Worm (Caenorhabditis elegans): Measurements from ENCODE around the gene nlp-52.

The nlp-52 gene

ce11 chrIII:794984-795596 is 33.5 kb downstream of the nlp-52 start, which contains the start of gene trpp-11:
TSS of gene trpp-11 (plus strand) at chrIII:795136.
- TF ChIP-seq lin-32 (GFP tag; optimal IDR thresholded peaks at IDR 0.05) = no peak
- no peak for TF ChIP-seq zip-8 (tag; optimal IDR thresholded peaks at IDR 0.05)
- no peak for TF ChIP-seq nhr-237 (tag; optimal IDR thresholded peaks at IDR 0.05)
- TF ChIP-seq drap-1 (GFP tag; optimal IDR thresholded peaks at IDR 0.05) = no peak
- no peak for TF ChIP-seq elt-3 (tag; optimal IDR thresholded peaks at IDR 0.05)
- no peak for TF ChIP-seq nhr-2 (tag; optimal IDR thresholded peaks at IDR 0.05)
- TF ChIP-seq ztf-11 (tag; optimal IDR thresholded peaks at IDR 0.05) = no peak
- no peak for TF ChIP-seq flh-1 (GFP tag; optimal IDR thresholded peaks at IDR 0.05)
- TF ChIP-seq mep-1 (tag; optimal IDR thresholded peaks at IDR 0.05) = no peak
- TF ChIP-seq unc-39 (tag; optimal IDR thresholded peaks at IDR 0.05) = no peak
- no peak for TF ChIP-seq M03D4.4 (tag; optimal IDR thresholded peaks at IDR 0.05)
- TF ChIP-seq hlh-1 (tag; optimal IDR thresholded peaks at IDR 0.05) = no peak
- TF ChIP-seq unc-120 (tag; optimal IDR thresholded peaks at IDR 0.05; ENCODE audit: poor library complexity, severe bottlenecking) = no peak
- TF ChIP-seq bed-3 (GFP tag; optimal IDR thresholded peaks at IDR 0.05) = no peak
- no peak for TF ChIP-seq sptf-1 (tag; optimal IDR thresholded peaks at IDR 0.05)

- no peak for TF ChIP-seq ham-2 (GFP tag; optimal IDR thresholded peaks at IDR 0.05)
- no peak for TF ChIP-seq nhr-237 (tag; optimal IDR thresholded peaks at IDR 0.05)
- no peak for TF ChIP-seq flh-1 (GFP tag; optimal IDR thresholded peaks at IDR 0.05)
- no peak for TF ChIP-seq ztf-11 (tag; optimal IDR thresholded peaks at IDR 0.05)
- TF ChIP-seq hlh-1 (tag; optimal IDR thresholded peaks at IDR 0.05) = no peak
- no peak for TF ChIP-seq elt-1 (tag; optimal IDR thresholded peaks at IDR 0.05; ENCODE audit: borderline replicate concordance, insufficient read depth)
- no peak for TF ChIP-seq tbx-8 (GFP tag; optimal IDR thresholded peaks at IDR 0.05)
- TF ChIP-seq lin-32 (GFP tag; optimal IDR thresholded peaks at IDR 0.05) = no peak
These were observed 35.9 kb downstream of the nlp-52 start for ce11 chrIII:797507-797906.

ce11 chrIII:802041-802440 is 40.5 kb downstream of the nlp-52 start:
- TF ChIP-seq mep-1 (tag; optimal IDR thresholded peaks at IDR 0.05) (no peak), elt-1 (tag; optimal IDR thresholded peaks at IDR 0.05; ENCODE audit: borderline replicate concordance, insufficient read depth) (no peak), flh-1 (GFP tag; optimal IDR thresholded peaks at IDR 0.05) (no peak)

ce11 chrIII:811544-811943 is 50.0 kb downstream of the nlp-52 start, which contains the start of gene daf-7:
TSS of gene daf-7 (plus strand) at chrIII:811844.
- TF ChIP-seq ces-1 (GFP tag; optimal IDR thresholded peaks at IDR 0.05) (no peak), lin-13 (tag; optimal IDR thresholded peaks at IDR 0.05) (no peak), zip-8 (tag; optimal IDR thresholded peaks at IDR 0.05) (no peak), sem-2 (GFP tag; optimal IDR thresholded peaks at IDR 0.05) (no peak)

All from whole organism, mixed stage, embryonic.